Fruit fly (Drosophila melanogaster): Measurements from ENCODE around the gene CG9175.

The CG9175 gene

dm6 chr2L:6050575-6050974 is 48.2 kb downstream of the CG9175 start, which contains the start of gene CG9135 (continued):
- no peak for TF ChIP-seq Lim3 (GFP tag; IDR thresholded peaks at IDR 0.05)
- TF ChIP-seq HLH54F (GFP tag; optimal IDR thresholded peaks at IDR 0.05): no peak
- no peak for TF ChIP-seq disco-r (GFP tag; optimal IDR thresholded peaks at IDR 0.05)
- TF ChIP-seq E2f1 (GFP tag; IDR thresholded peaks at IDR 0.05): no peak
- TF ChIP-seq Atf6 (GFP tag; IDR thresholded peaks at IDR 0.05): no peak
- TF ChIP-seq row (GFP tag; IDR thresholded peaks at IDR 0.05): peak; percentile 59
- no peak for TF ChIP-seq CG12155 (GFP tag; optimal IDR thresholded peaks at IDR 0.05)
- no peak for TF ChIP-seq yki (optimal IDR thresholded peaks at IDR 0.05)
- TF ChIP-seq Oli (tag; optimal IDR thresholded peaks at IDR 0.05): no peak
- TF ChIP-seq CG9215 (GFP tag; IDR thresholded peaks at IDR 0.05): no peak
- peak; percentile 98 for TF ChIP-seq knrl (GFP tag; IDR thresholded peaks at IDR 0.05; ENCODE audit: partially characterized antibody)
- TF ChIP-seq slp2 (GFP tag; optimal IDR thresholded peaks at IDR 0.05): no peak
- no peak for TF ChIP-seq B-H1 (GFP tag; IDR thresholded peaks at IDR 0.05)
- no peak for TF ChIP-seq kah (GFP tag; optimal IDR thresholded peaks at IDR 0.05)
- TF ChIP-seq Aef1 (GFP tag; IDR thresholded peaks at IDR 0.05): no peak
- no peak for TF ChIP-seq CG1647 (GFP tag; optimal IDR thresholded peaks at IDR 0.05)
- peak; percentile 100 for TF ChIP-seq CG7963 (GFP tag; IDR thresholded peaks at IDR 0.05; ENCODE audit: partially characterized antibody)
- TF ChIP-seq sob (GFP tag; IDR thresholded peaks at IDR 0.05): peak; percentile 50; the same call in 1 of the 2 replicates
- no peak for TF ChIP-seq GATAe (GFP tag; conservative IDR thresholded peaks at IDR 0.05)
- no peak for TF ChIP-seq CG16779 (GFP tag; IDR thresholded peaks at IDR 0.05)
- no peak for TF ChIP-seq CG12744 (GFP tag; optimal IDR thresholded peaks at IDR 0.05)
- TF ChIP-seq Awh (GFP tag; IDR thresholded peaks at IDR 0.05): no peak
- peak; percentile 28; the same call in 1 of the 2 replicates for TF ChIP-seq CG6272 (GFP tag; IDR thresholded peaks at IDR 0.05)
- no peak for TF ChIP-seq CG9609 (GFP tag; optimal IDR thresholded peaks at IDR 0.05)
- peak; percentile 100 for TF ChIP-seq bbx (GFP tag; IDR thresholded peaks at IDR 0.05; ENCODE audit: partially characterized antibody)
- no peak for TF ChIP-seq CG13296 (GFP tag; optimal IDR thresholded peaks at IDR 0.05)
- no peak for TF ChIP-seq fd102C (GFP tag; optimal IDR thresholded peaks at IDR 0.05)
- no peak for TF ChIP-seq mirr (GFP tag; optimal IDR thresholded peaks at IDR 0.05)
- no peak for TF ChIP-seq CG31388 (GFP tag; optimal IDR thresholded peaks at IDR 0.05)
- TF ChIP-seq CG12942 (GFP tag; optimal IDR thresholded peaks at IDR 0.05): no peak
- no peak for TF ChIP-seq otp (GFP tag; IDR thresholded peaks at IDR 0.05)
- TF ChIP-seq BEAF-32 (GFP tag; optimal IDR thresholded peaks at IDR 0.05): peak; percentile 96
- no peak for TF ChIP-seq CG31365 (tag; optimal IDR thresholded peaks at IDR 0.05)
- no peak for TF ChIP-seq CG10431 (GFP tag; optimal IDR thresholded peaks at IDR 0.05)
- peak; percentile 99 for TF ChIP-seq vnd (GFP tag; IDR thresholded peaks at IDR 0.05; ENCODE audit: partially characterized antibody)
- TF ChIP-seq Bgb (GFP tag; IDR thresholded peaks at IDR 0.05; ENCODE audit: partially characterized antibody): peak; percentile 99
- TF ChIP-seq Deaf1 (tag; optimal IDR thresholded peaks at IDR 0.05): no peak
- TF ChIP-seq CG13894 (tag; optimal IDR thresholded peaks at IDR 0.05): no peak
- no peak for TF ChIP-seq Mad (GFP tag; optimal IDR thresholded peaks at IDR 0.05)
- peak; percentile 96 for TF ChIP-seq Dll (GFP tag; IDR thresholded peaks at IDR 0.05; ENCODE audit: partially characterized antibody)
- TF ChIP-seq Doc2 (GFP tag; IDR thresholded peaks at IDR 0.05): no peak
- peak; percentile 11 for TF ChIP-seq B-H2 (GFP tag; optimal IDR thresholded peaks at IDR 0.05)
- no peak for TF ChIP-seq corto (GFP tag; optimal IDR thresholded peaks at IDR 0.05)
- TF ChIP-seq trh (GFP tag; optimal IDR thresholded peaks at IDR 0.05): no peak
- no peak for TF ChIP-seq ash1 (GFP tag; optimal IDR thresholded peaks at IDR 0.05)
- TF ChIP-seq CG17912 (GFP tag; optimal IDR thresholded peaks at IDR 0.05): no peak
- no peak for TF ChIP-seq CG14965 (GFP tag; optimal IDR thresholded peaks at IDR 0.05; ENCODE audit: borderline replicate concordance)
- TF ChIP-seq bcd (GFP tag; optimal IDR thresholded peaks at IDR 0.05): no peak
- no peak for TF ChIP-seq CG14441 (GFP tag; IDR thresholded peaks at IDR 0.05)
- TF ChIP-seq gsb (GFP tag; IDR thresholded peaks at IDR 0.05): no peak
- TF ChIP-seq bigmax (GFP tag; optimal IDR thresholded peaks at IDR 0.05): peak; percentile 88
- no peak for TF ChIP-seq CG8089 (GFP tag; optimal IDR thresholded peaks at IDR 0.05)
